Worm (Caenorhabditis elegans) whole organism, young adult: ENCODE measurements around the gene F15B9.6.

ENCODE experiments used
- B0261.1 ChIP-seq: sonication (generic microtip); optimal IDR thresholded peaks from 2 replicates; lab custom pipeline; 2016; ENCODE audit warnings: mild to moderate bottlenecking, missing genetic modification characterization, moderate library complexity, missing compliant biosample characterization
- D2030.7 ChIP-seq: fragments of 200-800 bp; sonication (Bioruptor generic); IDR thresholded peaks from 2 replicates; pipeline ENCODE4 v1.3.6; 2022; ENCODE audit warnings: missing genetic modification reagents, missing genetic modification characterization, missing compliant biosample characterization
- F10E7.11 ChIP-seq: sonication (generic microtip); optimal IDR thresholded peaks from 2 replicates; lab custom pipeline; 2017; ENCODE audit warnings: mild to moderate bottlenecking, missing genetic modification characterization, moderate library complexity, missing compliant biosample characterization
- F22D6.2 ChIP-seq: sonication (generic microtip); optimal IDR thresholded peaks from 2 replicates; lab custom pipeline; 2016; ENCODE audit warnings: mild to moderate bottlenecking, missing genetic modification characterization, missing compliant biosample characterization
- F23B12.7 ChIP-seq: sonication (generic microtip); optimal IDR thresholded peaks from 2 replicates; lab custom pipeline; 2017; ENCODE audit warnings: missing genetic modification characterization, mild to moderate bottlenecking, missing compliant biosample characterization, antibody characterized with exemption, moderate library complexity; ENCODE audit not compliant: insufficient read depth
- F52B5.7 ChIP-seq: sonication (generic microtip); optimal IDR thresholded peaks from 2 replicates; lab custom pipeline; 2016; ENCODE audit warnings: mild to moderate bottlenecking, missing genetic modification characterization, missing compliant biosample characterization
- F55B11.4 ChIP-seq: sonication (generic microtip); optimal IDR thresholded peaks from 2 replicates; lab custom pipeline; 2016; ENCODE audit warnings: missing compliant biosample characterization, missing genetic modification characterization, borderline replicate concordance; ENCODE audit not compliant: insufficient read depth
- F57C9.4 ChIP-seq: sonication (generic microtip); optimal IDR thresholded peaks from 2 replicates; lab custom pipeline; 2017; ENCODE audit warnings: mild to moderate bottlenecking, missing genetic modification characterization, missing compliant biosample characterization
- K11D2.4 ChIP-seq: fragments of 200-800 bp; sonication (Bioruptor generic); IDR thresholded peaks from 2 replicates; pipeline ENCODE4 v1.3.6; 2022; ENCODE audit warnings: missing genetic modification reagents, missing genetic modification characterization, missing compliant biosample characterization
- K12H6.12 ChIP-seq: fragments of 200-800 bp; sonication (Bioruptor generic); optimal IDR thresholded peaks from 2 replicates; lab custom pipeline; 2018; ENCODE audit warnings: mild to moderate bottlenecking, missing genetic modification characterization, missing compliant biosample characterization
- T26A5.8 ChIP-seq: sonication (generic microtip); optimal IDR thresholded peaks from 2 replicates; lab custom pipeline; 2016; ENCODE audit warnings: missing genetic modification characterization, missing compliant biosample characterization
- Y56A3A.18 ChIP-seq: fragments of 200-800 bp; sonication (Bioruptor generic); IDR thresholded peaks from 2 replicates; pipeline ENCODE4 v1.3.6; 2022; ENCODE audit warnings: missing genetic modification reagents, missing genetic modification characterization, missing compliant biosample characterization
- Y67H2A.10 ChIP-seq: fragments of 200-800 bp; sonication (Bioruptor generic); conservative IDR thresholded peaks from 2 replicates; pipeline ENCODE4 v1.3.6; 2022; ENCODE audit warnings: missing genetic modification reagents, missing genetic modification characterization, missing compliant biosample characterization
- Y79H2A.3 ChIP-seq: fragments of 200-800 bp; sonication (Bioruptor generic); conservative IDR thresholded peaks from 2 replicates; pipeline ENCODE4 v1.3.6; 2022; ENCODE audit warnings: missing genetic modification reagents, missing genetic modification characterization, missing compliant biosample characterization
- ZK185.1 ChIP-seq: sonication (generic microtip); optimal IDR thresholded peaks from 2 replicates; lab custom pipeline; 2016; ENCODE audit warnings: mild to moderate bottlenecking, missing genetic modification characterization, missing compliant biosample characterization; ENCODE audit not compliant: poor library complexity, severe bottlenecking
- akir-1 ChIP-seq: fragments of 200-800 bp; sonication (Bioruptor generic); optimal IDR thresholded peaks from 2 replicates; lab custom pipeline; 2018; ENCODE audit warnings: mild to moderate bottlenecking, missing genetic modification characterization, moderate library complexity, missing compliant biosample characterization
- cebp-1 ChIP-seq, 2 experiments: fragments of 200-800 bp in 1 of 2; sonication (Bioruptor generic) in 1 of 2; sonication (generic microtip) in 1 of 2; IDR thresholded peaks in 1 of 2; optimal IDR thresholded peaks in 1 of 2; 2 replicates each; pipeline versions ENCODE4 v1.3.6 to Lab custom; 2017 to 2022; ENCODE audit warnings: missing compliant biosample characterization in 2 of 2, missing genetic modification characterization in 2 of 2, mild to moderate bottlenecking in 1 of 2, missing genetic modification reagents in 1 of 2, moderate library complexity in 1 of 2
- ceh-58 ChIP-seq: fragments of 200-800 bp; sonication (Bioruptor generic); IDR thresholded peaks from 2 replicates; pipeline ENCODE4 v1.3.6; 2022; ENCODE audit warnings: missing genetic modification characterization, missing compliant biosample characterization
- ceh-79 ChIP-seq: sonication (generic microtip); optimal IDR thresholded peaks from 2 replicates; lab custom pipeline; 2017; ENCODE audit warnings: mild to moderate bottlenecking, missing genetic modification characterization, missing compliant biosample characterization
- efl-1 ChIP-seq: fragments of 150-350 bp; optimal IDR thresholded peaks from 2 replicates; lab custom pipeline; 2014; ENCODE audit warnings: missing biosample characterization, missing genetic modification reagents, missing genetic modification characterization
- egl-44 ChIP-seq: fragments of 200-800 bp; sonication (Bioruptor generic); IDR thresholded peaks from 2 replicates; pipeline ENCODE4 v1.3.6; 2022; ENCODE audit warnings: missing genetic modification reagents, missing genetic modification characterization, missing compliant biosample characterization
- ekl-4 ChIP-seq: fragments of 200-800 bp; sonication (Bioruptor generic); IDR thresholded peaks from 2 replicates; pipeline ENCODE4 v1.3.6; 2022; ENCODE audit warnings: missing genetic modification reagents, missing genetic modification characterization, missing compliant biosample characterization
- him-1 ChIP-seq: sonication (generic microtip); optimal IDR thresholded peaks from 2 replicates; lab custom pipeline; 2016; ENCODE audit warnings: missing genotype, missing genetic modification reagents, missing genetic modification characterization, missing compliant biosample characterization
- hsf-1 ChIP-seq: fragments of 200-800 bp; sonication (Bioruptor generic); IDR thresholded peaks from 2 replicates; pipeline ENCODE4 v1.3.6; 2022; ENCODE audit warnings: missing genetic modification reagents, missing genetic modification characterization, missing compliant biosample characterization
- let-526 ChIP-seq: fragments of 200-800 bp; sonication (Bioruptor generic); IDR thresholded peaks from 2 replicates; pipeline ENCODE4 v1.3.6; 2022; ENCODE audit warnings: missing genetic modification reagents, missing genetic modification characterization, missing compliant biosample characterization
- lin-40 ChIP-seq: sonication (generic microtip); optimal IDR thresholded peaks from 2 replicates; lab custom pipeline; 2016; ENCODE audit warnings: missing genetic modification characterization, mild to moderate bottlenecking, missing compliant biosample characterization, missing genotype, missing genetic modification reagents
- lin-54 ChIP-seq: fragments of 200-800 bp; sonication (Bioruptor generic); optimal IDR thresholded peaks from 2 replicates; lab custom pipeline; 2018; ENCODE audit warnings: mild to moderate bottlenecking, missing genetic modification characterization, missing compliant biosample characterization
- lsy-27 ChIP-seq: sonication (generic microtip); optimal IDR thresholded peaks from 2 replicates; lab custom pipeline; 2017; ENCODE audit warnings: missing genetic modification characterization, mild to moderate bottlenecking, missing compliant biosample characterization, antibody characterized with exemption, missing genotype, borderline replicate concordance; ENCODE audit not compliant: insufficient read depth
- madf-10 ChIP-seq: sonication (generic microtip); optimal IDR thresholded peaks from 2 replicates; lab custom pipeline; 2016; ENCODE audit warnings: mild to moderate bottlenecking, missing genetic modification characterization, missing compliant biosample characterization
- madf-3 ChIP-seq: fragments of 200-800 bp; sonication (Bioruptor generic); IDR thresholded peaks from 2 replicates; pipeline ENCODE4 v1.3.6; 2022; ENCODE audit warnings: missing genetic modification reagents, missing genetic modification characterization, missing compliant biosample characterization
- madf-6 ChIP-seq: fragments of 200-800 bp; sonication (Bioruptor generic); IDR thresholded peaks from 2 replicates; pipeline ENCODE4 v1.3.6; 2022; ENCODE audit warnings: missing genetic modification reagents, missing genetic modification characterization, missing compliant biosample characterization
- madf-8 ChIP-seq: fragments of 200-800 bp; sonication (Bioruptor generic); conservative IDR thresholded peaks from 2 replicates; pipeline ENCODE4 v1.3.6; 2022; ENCODE audit warnings: missing genetic modification reagents, missing genetic modification characterization, missing compliant biosample characterization
- mel-28 ChIP-seq: sonication (generic microtip); optimal IDR thresholded peaks from 2 replicates; lab custom pipeline; 2016; ENCODE audit warnings: borderline replicate concordance, mild to moderate bottlenecking, missing genetic modification characterization, missing compliant biosample characterization
- nhr-27 ChIP-seq: fragments of 200-800 bp; sonication (Bioruptor generic); optimal IDR thresholded peaks from 2 replicates; lab custom pipeline; 2018; ENCODE audit warnings: mild to moderate bottlenecking, missing genetic modification characterization, moderate library complexity, missing compliant biosample characterization
- nhr-80 ChIP-seq: sonication (generic microtip); optimal IDR thresholded peaks from 2 replicates; lab custom pipeline; 2016; ENCODE audit warnings: missing genetic modification characterization, missing compliant biosample characterization
- pbrm-1 ChIP-seq: fragments of 200-800 bp; sonication (Bioruptor generic); IDR thresholded peaks from 2 replicates; pipeline ENCODE4 v1.3.6; 2022; ENCODE audit warnings: missing genetic modification reagents, missing genetic modification characterization, missing compliant biosample characterization
- rcor-1 ChIP-seq: fragments of 200-800 bp; sonication (Bioruptor generic); IDR thresholded peaks from 2 replicates; pipeline ENCODE4 v1.3.6; 2022; ENCODE audit warnings: missing genetic modification reagents, missing genetic modification characterization, missing compliant biosample characterization
- rpc-1 ChIP-seq, 2 experiments: fragments of 150-350 bp in 1 of 2; sonication (generic microtip) in 1 of 2; optimal IDR thresholded peaks; 2 replicates each; lab custom pipeline; 2014 to 2018; ENCODE audit warnings: missing biosample characterization in 1 of 2, missing genetic modification characterization in 1 of 2, missing genetic modification reagents in 1 of 2, missing genotype in 1 of 2
- sdz-38 ChIP-seq: sonication (generic microtip); optimal IDR thresholded peaks from 2 replicates; lab custom pipeline; 2016; ENCODE audit warnings: missing genotype, missing genetic modification characterization, missing compliant biosample characterization
- snpc-3.4 ChIP-seq: sonication (generic microtip); optimal IDR thresholded peaks from 2 replicates; lab custom pipeline; 2017; ENCODE audit warnings: missing genetic modification characterization, mild to moderate bottlenecking, missing compliant biosample characterization, antibody characterized with exemption, moderate library complexity, missing genotype, missing genetic modification reagents
- unc-130 ChIP-seq: sonication (generic microtip); optimal IDR thresholded peaks from 2 replicates; lab custom pipeline; 2016; ENCODE audit warnings: missing genetic modification reagents, missing genetic modification characterization, missing compliant biosample characterization
- unc-62 ChIP-seq: fragments of 150-350 bp; optimal IDR thresholded peaks from 2 replicates; lab custom pipeline; 2014; ENCODE audit warnings: missing biosample characterization, missing genetic modification reagents, missing genetic modification characterization
- ztf-22 ChIP-seq: fragments of 200-800 bp; sonication (Bioruptor generic); optimal IDR thresholded peaks from 2 replicates; lab custom pipeline; 2018; ENCODE audit warnings: mild to moderate bottlenecking, missing genetic modification characterization, moderate library complexity, missing compliant biosample characterization
- ztf-6 ChIP-seq: fragments of 200-800 bp; sonication (Bioruptor generic); IDR thresholded peaks from 2 replicates; pipeline ENCODE4 v1.3.6; 2022; ENCODE audit warnings: missing genetic modification reagents, missing genetic modification characterization, missing compliant biosample characterization

The F15B9.6 gene

DNA sequence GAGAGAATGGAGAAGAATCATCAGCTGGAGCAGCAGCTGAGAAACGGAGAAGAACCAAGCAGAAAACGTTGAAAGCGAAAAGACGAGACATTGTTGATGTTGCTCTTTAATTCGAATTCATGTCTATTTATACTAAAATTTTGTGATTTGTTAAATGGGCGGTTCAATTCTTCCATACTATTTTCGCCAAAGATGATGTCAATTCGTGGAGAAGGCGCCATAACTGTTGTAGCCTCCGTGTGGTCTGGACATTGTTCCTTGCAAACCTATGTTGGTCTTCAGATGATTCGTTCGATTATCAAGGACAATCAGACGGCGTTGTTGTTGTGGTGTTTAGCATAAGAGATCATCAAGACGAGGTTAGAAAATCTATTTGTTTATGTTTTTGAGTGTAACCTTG, 16.5 kb upstream of the F15B9.6 start, which contains the start of gene far-3 (continued):
- TF ChIP-seq lin-40 (tag; lab: Kevin White, UChicago) (no peak), madf-8 (no peak), ceh-58 (GFP tag; lab: Robert Waterston, UW) (no peak), unc-62 (GFP tag; lab: Kevin White, UChicago) (no peak), pbrm-1 (GFP tag; lab: Robert Waterston, UW) (no peak), cebp-1 (GFP tag; IDR thresholded peaks at IDR 0.05; lab: Robert Waterston, UW) (no peak), cebp-1 (tag; optimal IDR thresholded peaks at IDR 0.05; lab: Kevin White, UChicago) (no peak)

DNA sequence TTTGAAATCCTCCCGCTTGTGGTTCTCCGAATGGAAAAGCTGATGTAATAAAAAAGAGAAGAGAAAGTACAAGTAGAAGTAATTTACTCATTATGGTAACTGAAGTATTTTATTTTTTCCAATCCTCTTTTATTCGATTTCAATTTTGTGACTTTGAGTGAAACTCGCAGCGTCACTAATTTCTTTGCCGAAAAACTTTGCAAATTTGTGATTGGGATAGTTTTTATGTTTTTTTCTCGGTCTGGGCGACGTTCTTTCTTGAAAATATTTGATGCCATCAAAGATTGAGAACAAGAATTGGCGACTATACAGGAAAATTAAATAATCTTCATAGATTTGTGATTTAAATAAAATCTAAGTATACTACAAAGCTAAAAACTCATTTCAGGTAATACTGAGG, 14.4 kb upstream of the F15B9.6 start, which contains the start of gene far-4:
Gene far-4 (minus strand): TSS at position 101 of the 400 bp plus-strand sequence.
- TF ChIP-seq F10E7.11 (tag; lab: Kevin White, UChicago) (no peak), F22D6.2 (no peak), K11D2.4 (GFP tag; lab: Robert Waterston, UW) (no peak), Y56A3A.18 (GFP tag; lab: Robert Waterston, UW) (no peak), madf-10 (tag; lab: Kevin White, UChicago) (no peak), egl-44 (GFP tag; lab: Robert Waterston, UW) (no peak), T26A5.8 (tag; lab: Kevin White, UChicago) (no peak), hsf-1 (GFP tag; lab: Robert Waterston, UW) (no peak), lin-54 (GFP tag; lab: Kevin White, UChicago) (no peak), B0261.1 (tag; lab: Kevin White, UChicago) (no peak), ekl-4 (no peak), Y67H2A.10 (GFP tag; lab: Robert Waterston, UW) (no peak), ceh-79 (tag; lab: Kevin White, UChicago) (no peak), ztf-22 (GFP tag; lab: Kevin White, UChicago) (no peak), Y79H2A.3 (GFP tag; lab: Robert Waterston, UW) (no peak), ztf-6 (GFP tag; lab: Robert Waterston, UW) (no peak), rcor-1 (GFP tag; lab: Robert Waterston, UW) (no peak), F57C9.4 (tag; lab: Kevin White, UChicago) (no peak)

DNA sequence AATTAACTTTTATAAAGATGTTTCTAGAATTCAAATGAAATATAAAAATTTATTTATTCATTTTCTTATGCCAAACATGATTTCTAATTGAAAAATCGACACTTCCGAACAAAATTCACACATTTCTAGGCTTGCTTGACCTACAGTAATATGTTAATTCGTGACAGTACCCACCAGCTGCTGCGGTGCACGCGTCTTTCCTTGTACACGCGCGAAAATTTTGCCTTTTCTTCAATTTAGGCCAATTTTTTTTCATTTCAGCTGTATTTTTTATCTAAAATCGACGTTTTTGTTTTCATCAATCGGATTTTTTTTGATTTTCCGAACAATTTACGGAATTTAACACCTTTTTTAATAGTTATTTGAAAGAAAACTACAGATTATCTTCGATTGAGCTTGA, 13.9 kb upstream of the F15B9.6 start:
- peak; percentile 95 for TF ChIP-seq efl-1 (GFP tag; lab: Kevin White, UChicago)
- TF ChIP-seq him-1, result peak; percentile 63
- TF ChIP-seq lsy-27 (tag; lab: Kevin White, UChicago), result no peak
- no peak for TF ChIP-seq K12H6.12 (tag; lab: Kevin White, UChicago)
- TF ChIP-seq akir-1 (GFP tag; lab: Kevin White, UChicago), result no peak
- no peak for TF ChIP-seq F22D6.2
- TF ChIP-seq madf-8, result peak; percentile 95
- TF ChIP-seq nhr-27 (tag; lab: Kevin White, UChicago), result no peak
- TF ChIP-seq egl-44 (GFP tag; lab: Robert Waterston, UW), result no peak
- TF ChIP-seq ceh-58 (GFP tag; lab: Robert Waterston, UW), result no peak
- TF ChIP-seq ceh-79 (tag; lab: Kevin White, UChicago), result no peak
- TF ChIP-seq ZK185.1, result no peak
- TF ChIP-seq let-526 (GFP tag; lab: Robert Waterston, UW), result no peak
- no peak for TF ChIP-seq F52B5.7 (tag; lab: Kevin White, UChicago)
- no peak for TF ChIP-seq nhr-80 (tag; lab: Kevin White, UChicago)
- TF ChIP-seq rpc-1 (optimal IDR thresholded peaks at IDR 0.05; lab: Kevin White, UChicago), result no peak
- TF ChIP-seq rpc-1 (tag; optimal IDR thresholded peaks at IDR 0.05; lab: Kevin White, UChicago), result peak; percentile 4
- TF ChIP-seq madf-6, result peak; percentile 97
- peak; percentile 12 for TF ChIP-seq unc-130
- peak; percentile 92 for TF ChIP-seq D2030.7 (GFP tag; lab: Robert Waterston, UW)
- no peak for TF ChIP-seq F23B12.7 (tag; lab: Kevin White, UChicago)
- no peak for TF ChIP-seq madf-3 (GFP tag; lab: Robert Waterston, UW)
- TF ChIP-seq F55B11.4 (tag; lab: Kevin White, UChicago), result no peak
- TF ChIP-seq mel-28 (tag; lab: Kevin White, UChicago), result no peak
- TF ChIP-seq snpc-3.4 (tag; lab: Kevin White, UChicago), result peak; percentile 83
- TF ChIP-seq sdz-38 (tag; lab: Kevin White, UChicago), result no peak
